Fruit fly (Drosophila melanogaster) whole organism, embryonic: ENCODE results near the gene CG13033.

Source experiments
- Atf-2 ChIP-seq: fragments of 200-800 bp; sonication (Bioruptor generic); optimal IDR thresholded peaks from 2 replicates; lab custom pipeline; 2016; ENCODE audit warnings: missing biosample characterization, missing genetic modification characterization
- BEAF-32 ChIP-seq: fragments of 200-800 bp; sonication (Bioruptor generic); optimal IDR thresholded peaks from 3 replicates; lab custom pipeline; 2017; ENCODE audit warnings: missing biosample characterization, missing genetic modification characterization, mild to moderate bottlenecking, moderate library complexity, missing genetic modification reagents
- Blimp-1 ChIP-seq: fragments of 200-800 bp; sonication (Bioruptor generic); optimal IDR thresholded peaks from 3 replicates; lab custom pipeline; 2018; ENCODE audit warnings: missing biosample characterization, missing genetic modification characterization, mild to moderate bottlenecking, moderate library complexity, missing genetic modification reagents
- BtbVII ChIP-seq: fragments of 200-800 bp; sonication (Bioruptor generic); optimal IDR thresholded peaks from 3 replicates; lab custom pipeline; 2017; ENCODE audit warnings: missing biosample characterization, mild to moderate bottlenecking, missing genetic modification characterization
- C15 ChIP-seq: fragments of 200-800 bp; sonication (Bioruptor generic); IDR thresholded peaks from 3 replicates; pipeline ENCODE4 v1.3.6; 2022; ENCODE audit warnings: missing biosample characterization, missing genetic modification characterization
- CG1024 ChIP-seq: fragments of 200-800 bp; sonication (Bioruptor generic); IDR thresholded peaks from 2 replicates; pipeline ENCODE4 v1.3.6; 2022; ENCODE audit warnings: missing biosample characterization, missing genetic modification characterization
- CG10321 ChIP-seq: fragments of 200-800 bp; sonication (Bioruptor generic); IDR thresholded peaks from 2 replicates; pipeline ENCODE4 v1.3.6; 2022; ENCODE audit warnings: missing biosample characterization, missing genetic modification characterization
- CG12391 ChIP-seq: fragments of 200-800 bp; sonication (Bioruptor generic); optimal IDR thresholded peaks from 3 replicates; lab custom pipeline; 2018; ENCODE audit warnings: missing biosample characterization, mild to moderate bottlenecking, missing genetic modification characterization, moderate library complexity
- CG12659 ChIP-seq: fragments of 200-800 bp; sonication (Bioruptor generic); optimal IDR thresholded peaks from 3 replicates; lab custom pipeline; 2017; ENCODE audit warnings: mild to moderate bottlenecking, missing biosample characterization, missing genetic modification reagents, missing genetic modification characterization
- CG15011 ChIP-seq: fragments of 200-800 bp; sonication (Bioruptor generic); optimal IDR thresholded peaks from 3 replicates; lab custom pipeline; 2018; ENCODE audit warnings: missing biosample characterization, mild to moderate bottlenecking, missing genetic modification characterization
- CG17186 ChIP-seq: fragments of 200-800 bp; sonication (Bioruptor generic); optimal IDR thresholded peaks from 3 replicates; lab custom pipeline; 2017; ENCODE audit warnings: missing biosample characterization, missing genetic modification reagents, missing genetic modification characterization
- CG17568 ChIP-seq: fragments of 200-800 bp; sonication (Bioruptor generic); optimal IDR thresholded peaks from 2 replicates; lab custom pipeline; 2018; ENCODE audit warnings: missing biosample characterization, mild to moderate bottlenecking, missing genetic modification characterization, moderate library complexity
- CG17612 ChIP-seq: fragments of 200-800 bp; sonication (Bioruptor generic); IDR thresholded peaks from 2 replicates; pipeline ENCODE4 v1.3.6; 2022; ENCODE audit warnings: missing biosample characterization, missing genetic modification characterization
- CG17829 ChIP-seq: fragments of 200-800 bp; optimal IDR thresholded peaks from 2 replicates; lab custom pipeline; 2019; ENCODE audit warnings: missing biosample characterization, mild to moderate bottlenecking, missing genetic modification characterization, moderate library complexity
- CG18262 ChIP-seq: fragments of 200-800 bp; optimal IDR thresholded peaks from 3 replicates; lab custom pipeline; 2019; ENCODE audit warnings: missing biosample characterization, mild to moderate bottlenecking, missing genetic modification characterization, moderate library complexity
- CG18476 ChIP-seq: fragments of 200-800 bp; sonication (Bioruptor generic); optimal IDR thresholded peaks from 2 replicates; lab custom pipeline; 2016; ENCODE audit warnings: missing biosample characterization, mild to moderate bottlenecking, missing genetic modification characterization
- CG31388 ChIP-seq: fragments of 200-800 bp; sonication (Bioruptor generic); optimal IDR thresholded peaks from 2 replicates; lab custom pipeline; 2016; ENCODE audit warnings: missing biosample characterization, missing genetic modification characterization
- CG31441 ChIP-seq: fragments of 200-800 bp; sonication (Bioruptor generic); IDR thresholded peaks from 2 replicates; pipeline ENCODE4 v1.3.6; 2022; ENCODE audit warnings: missing biosample characterization, missing genetic modification characterization
- CG3838 ChIP-seq: fragments of 200-800 bp; sonication (Bioruptor generic); optimal IDR thresholded peaks from 3 replicates; lab custom pipeline; 2016; ENCODE audit warnings: missing biosample characterization, missing genetic modification characterization
- CG43689 ChIP-seq: fragments of 200-800 bp; sonication (Bioruptor generic); IDR thresholded peaks from 2 replicates; pipeline ENCODE4 v1.3.6; 2022; ENCODE audit warnings: missing biosample characterization, missing genetic modification characterization
- CG6654 ChIP-seq: fragments of 200-800 bp; sonication (Bioruptor generic); optimal IDR thresholded peaks from 2 replicates; lab custom pipeline; 2017; ENCODE audit warnings: missing biosample characterization, mild to moderate bottlenecking, missing genetic modification characterization
- CG8359 ChIP-seq: fragments of 200-800 bp; sonication (Bioruptor generic); optimal IDR thresholded peaks from 2 replicates; lab custom pipeline; 2017; ENCODE audit warnings: missing biosample characterization, mild to moderate bottlenecking, missing genetic modification characterization, borderline replicate concordance
- CG8478 ChIP-seq: fragments of >200 bp; optimal IDR thresholded peaks from 2 replicates; lab custom pipeline; 2018
- CTCF ChIP-seq: fragments of 200-800 bp; sonication (Bioruptor generic); optimal IDR thresholded peaks from 2 replicates; lab custom pipeline; 2017; ENCODE audit warnings: missing biosample characterization, mild to moderate bottlenecking, missing genetic modification characterization, moderate library complexity
- Ets97D ChIP-seq: fragments of 200-800 bp; sonication (Bioruptor generic); optimal IDR thresholded peaks from 3 replicates; lab custom pipeline; 2016; ENCODE audit warnings: missing biosample characterization, missing genetic modification characterization
- HHEX ChIP-seq: fragments of 200-800 bp; sonication (Bioruptor generic); optimal IDR thresholded peaks from 3 replicates; lab custom pipeline; 2017; ENCODE audit warnings: missing biosample characterization, mild to moderate bottlenecking, missing genetic modification characterization, missing genetic modification reagents
- Lim3 ChIP-seq: fragments of 200-800 bp; sonication (Bioruptor generic); IDR thresholded peaks from 2 replicates; pipeline ENCODE4 v1.3.6; 2022; ENCODE audit warnings: missing biosample characterization, missing genetic modification characterization
- NK7.1 ChIP-seq: fragments of 200-800 bp; sonication (Bioruptor generic); optimal IDR thresholded peaks from 3 replicates; lab custom pipeline; 2016; ENCODE audit warnings: missing biosample characterization, missing genetic modification characterization
- Sry-δ ChIP-seq: fragments of 200-800 bp; sonication (Bioruptor generic); optimal IDR thresholded peaks from 2 replicates; lab custom pipeline; 2016; ENCODE audit warnings: missing biosample characterization, missing genetic modification characterization
- Ssrp ChIP-seq: fragments of 200-800 bp; sonication (Bioruptor generic); optimal IDR thresholded peaks from 2 replicates; lab custom pipeline; 2018; ENCODE audit warnings: missing biosample characterization, mild to moderate bottlenecking, missing genetic modification characterization, moderate library complexity
- YL-1 ChIP-seq: fragments of 200-800 bp; sonication (Bioruptor generic); optimal IDR thresholded peaks from 3 replicates; lab custom pipeline; 2017; ENCODE audit warnings: missing biosample characterization, mild to moderate bottlenecking, missing genetic modification characterization
- bigmax ChIP-seq: fragments of 200-800 bp; sonication (Bioruptor generic); optimal IDR thresholded peaks from 2 replicates; lab custom pipeline; 2018; ENCODE audit warnings: missing biosample characterization, mild to moderate bottlenecking, missing genetic modification characterization
- cg ChIP-seq: fragments of 200-800 bp; sonication (Bioruptor generic); optimal IDR thresholded peaks from 3 replicates; lab custom pipeline; 2019; ENCODE audit warnings: missing biosample characterization, mild to moderate bottlenecking, missing genetic modification characterization, moderate library complexity
- chm ChIP-seq: fragments of 200-800 bp; sonication (Bioruptor generic); IDR thresholded peaks from 2 replicates; pipeline ENCODE4 v1.3.6; 2022; ENCODE audit warnings: missing biosample characterization, missing genetic modification characterization
- dm ChIP-seq: fragments of 200-800 bp; sonication (Bioruptor generic); optimal IDR thresholded peaks from 3 replicates; lab custom pipeline; 2016; ENCODE audit warnings: missing biosample characterization, missing genetic modification characterization
- eyg ChIP-seq: fragments of 200-800 bp; sonication (Bioruptor generic); optimal IDR thresholded peaks from 3 replicates; lab custom pipeline; 2016; ENCODE audit warnings: missing biosample characterization, missing genetic modification characterization
- gsb-n ChIP-seq: fragments of 200-800 bp; sonication (Bioruptor generic); optimal IDR thresholded peaks from 3 replicates; lab custom pipeline; 2018; ENCODE audit warnings: missing biosample characterization, mild to moderate bottlenecking, missing genetic modification characterization
- insv ChIP-seq, 2 experiments: fragments of 200-800 bp; sonication (Bioruptor generic); optimal IDR thresholded peaks; 3 replicates each; lab custom pipeline; 2016 to 2018; ENCODE audit warnings: missing biosample characterization in 2 of 2, missing genetic modification characterization in 2 of 2
- ken ChIP-seq: fragments of 200-800 bp; sonication (Bioruptor generic); IDR thresholded peaks from 3 replicates; pipeline ENCODE4 v1.3.6; 2022; ENCODE audit warnings: missing biosample characterization, missing genetic modification characterization
- klu ChIP-seq: fragments of 200-800 bp; sonication (Bioruptor generic); IDR thresholded peaks from 2 replicates; pipeline ENCODE4 v1.3.6; 2022; ENCODE audit warnings: missing biosample characterization, missing genetic modification characterization
- lab ChIP-seq: fragments of 200-800 bp; sonication (Bioruptor generic); optimal IDR thresholded peaks from 3 replicates; lab custom pipeline; 2017; ENCODE audit warnings: missing biosample characterization, missing genetic modification characterization, mild to moderate bottlenecking, moderate library complexity, missing genetic modification reagents
- nom ChIP-seq: fragments of 200-800 bp; sonication (Bioruptor generic); optimal IDR thresholded peaks from 2 replicates; lab custom pipeline; 2017; ENCODE audit warnings: missing biosample characterization, missing genetic modification characterization, mild to moderate bottlenecking, moderate library complexity, missing genetic modification reagents
- pzg ChIP-seq: fragments of 200-800 bp; sonication (Bioruptor generic); optimal IDR thresholded peaks from 3 replicates; lab custom pipeline; 2018; ENCODE audit warnings: missing biosample characterization, mild to moderate bottlenecking, missing genetic modification characterization, moderate library complexity
- sc ChIP-seq, 3 experiments: fragments of >200 bp in 2 of 3; fragments of 200-800 bp in 1 of 3; sonication (Bioruptor generic) in 1 of 3; optimal IDR thresholded peaks; 2 replicates in 2 of 3; 3 replicates in 1 of 3; lab custom pipeline; 2017; ENCODE audit warnings: mild to moderate bottlenecking in 1 of 3, missing biosample characterization in 1 of 3, missing genetic modification characterization in 1 of 3, missing genetic modification reagents in 1 of 3
- sens ChIP-seq: fragments of 200-800 bp; sonication (Bioruptor generic); peaks from one replicate; lab custom pipeline; 2016; ENCODE audit warnings: missing biosample characterization, missing genetic modification characterization
- slbo ChIP-seq: fragments of 200-800 bp; sonication (Bioruptor generic); IDR thresholded peaks from 2 replicates; pipeline ENCODE4 v1.3.6; 2022; ENCODE audit warnings: missing biosample characterization, missing genetic modification characterization
- ssp ChIP-seq: fragments of 200-800 bp; sonication (Bioruptor generic); IDR thresholded peaks from 2 replicates; pipeline ENCODE4 v1.3.6; 2022; ENCODE audit warnings: missing biosample characterization, missing genetic modification characterization
- stc ChIP-seq: fragments of 200-800 bp; sonication (Bioruptor generic); IDR thresholded peaks from 2 replicates; pipeline ENCODE4 v1.3.6; 2022; ENCODE audit warnings: missing biosample characterization, missing genetic modification characterization
- sug ChIP-seq: fragments of 200-800 bp; optimal IDR thresholded peaks from 2 replicates; lab custom pipeline; 2019; ENCODE audit warnings: missing biosample characterization, mild to moderate bottlenecking, missing genetic modification characterization, moderate library complexity
- zen ChIP-seq: fragments of 200-800 bp; sonication (Bioruptor generic); optimal IDR thresholded peaks from 3 replicates; lab custom pipeline; 2018; ENCODE audit warnings: missing biosample characterization, mild to moderate bottlenecking, missing genetic modification characterization, moderate library complexity

Gene CG13033

DNA sequence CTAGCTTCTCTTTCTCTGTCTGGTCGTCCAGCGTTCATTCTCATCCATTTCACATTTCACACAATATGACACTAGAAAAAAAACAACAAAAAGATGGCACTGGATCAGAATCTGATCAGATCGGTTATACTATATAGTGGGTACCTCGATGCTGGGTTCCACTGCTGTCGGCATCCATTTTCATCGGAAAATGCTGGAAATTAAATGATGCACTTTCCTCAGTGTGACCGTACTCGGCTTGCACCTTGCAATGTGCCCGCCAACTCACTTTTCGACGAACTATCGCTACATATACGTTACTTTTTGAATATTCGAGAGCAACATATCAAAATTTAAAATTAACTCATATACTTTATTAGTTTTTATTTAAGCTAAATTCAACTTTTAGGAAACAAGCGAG is 45.4 kb upstream of the CG13033 start, which contains the start of gene tra (continued):
- peak; percentile 75 for TF ChIP-seq BEAF-32
- no peak for TF ChIP-seq bigmax (GFP tag; lab: Kevin White, UChicago)
- peak; percentile 36 for TF ChIP-seq nom (GFP tag; lab: Kevin White, UChicago)
- TF ChIP-seq C15 (GFP tag; lab: Robert Waterston, UW), result no peak
- no peak for TF ChIP-seq ssp (GFP tag; lab: Robert Waterston, UW)
- no peak for TF ChIP-seq CG12391 (tag; lab: Kevin White, UChicago)
- peak; percentile 12 for TF ChIP-seq CTCF (GFP tag; lab: Kevin White, UChicago)
- peak; percentile 67 for TF ChIP-seq Sry-δ
- no peak for TF ChIP-seq CG43689
- peak; percentile 33 for TF ChIP-seq Ets97D (GFP tag; lab: Kevin White, UChicago)
- no peak for TF ChIP-seq Lim3 (GFP tag; lab: Robert Waterston, UW)
- peak; percentile 58 for TF ChIP-seq pzg (GFP tag; lab: Kevin White, UChicago)
- TF ChIP-seq CG17829 (tag; lab: Kevin White, UChicago), result peak; percentile 26
- TF ChIP-seq CG8359 (GFP tag; lab: Kevin White, UChicago), result no peak
- no peak for TF ChIP-seq Blimp-1 (GFP tag; lab: Kevin White, UChicago)
- TF ChIP-seq CG10321 (GFP tag; lab: Robert Waterston, UW), result no peak
- peak; percentile 72 for TF ChIP-seq sens
- no peak for TF ChIP-seq CG17568
- no peak for TF ChIP-seq BtbVII
- no peak for TF ChIP-seq CG1024 (GFP tag; lab: Robert Waterston, UW)
- TF ChIP-seq zen (tag; lab: Kevin White, UChicago), result peak; percentile 27
- TF ChIP-seq CG3838 (GFP tag; lab: Kevin White, UChicago), result no peak
- no peak for TF ChIP-seq gsb-n (tag; lab: Kevin White, UChicago)
- TF ChIP-seq CG6654 (GFP tag; lab: Kevin White, UChicago), result no peak
- no peak for TF ChIP-seq Atf-2 (GFP tag; lab: Kevin White, UChicago)
- TF ChIP-seq CG31388 (GFP tag; lab: Kevin White, UChicago), result no peak

DNA sequence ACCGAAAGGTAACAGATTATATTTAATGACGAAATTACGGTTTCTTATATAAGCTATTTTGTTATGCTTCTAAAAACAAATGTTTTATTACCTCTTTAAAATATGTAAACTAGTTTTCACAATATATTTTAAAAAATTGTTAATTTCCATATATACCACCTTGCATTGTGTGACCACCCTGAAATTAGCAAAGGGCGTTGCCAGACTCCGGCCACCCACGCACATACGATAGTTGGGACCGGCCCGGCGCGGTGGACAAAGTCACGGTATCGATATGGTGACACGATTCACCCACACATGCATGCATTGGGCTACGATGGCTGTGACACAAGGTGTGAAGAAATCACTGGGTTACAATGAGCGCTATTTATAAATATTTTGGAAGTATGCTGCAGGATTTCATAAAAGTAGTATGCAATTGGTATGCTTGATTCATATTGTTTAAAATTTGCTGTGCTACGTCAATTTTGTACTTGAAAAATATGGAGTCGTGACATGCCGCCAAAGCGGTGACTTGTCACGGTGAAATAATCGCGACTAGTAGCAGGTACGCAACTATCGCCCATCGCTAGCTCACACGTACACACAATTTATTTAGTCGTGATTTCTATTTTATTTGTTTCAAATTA is 42.7 kb upstream of the CG13033 start:
- TF ChIP-seq CG18476, result peak; percentile 53
- TF ChIP-seq dm (GFP tag; lab: Kevin White, UChicago), result peak; percentile 82
- TF ChIP-seq CG17186 (GFP tag; lab: Kevin White, UChicago), result peak; percentile 89
- TF ChIP-seq stc (GFP tag; lab: Robert Waterston, UW), result peak; percentile 69; the same call in 1 of the 2 replicates
- no peak for TF ChIP-seq NK7.1 (GFP tag; lab: Kevin White, UChicago)
- no peak for TF ChIP-seq sc (optimal IDR thresholded peaks at IDR 0.05; lab: Kevin White, UChicago)
- TF ChIP-seq sc (GFP tag; optimal IDR thresholded peaks at IDR 0.05; lab: Kevin White, UChicago), result peak; percentile 11
- peak; percentile 89 for TF ChIP-seq cg (GFP tag; lab: Kevin White, UChicago)
- TF ChIP-seq insv (GFP tag; optimal IDR thresholded peaks at IDR 0.05; lab: Kevin White, UChicago), result peak in 1 of 2 experiments; percentile 6
- peak; percentile 93 for TF ChIP-seq YL-1 (GFP tag; lab: Kevin White, UChicago)
- TF ChIP-seq Ssrp, result peak; percentile 27
- TF ChIP-seq CG18262, result peak; percentile 62
- peak; percentile 99 for TF ChIP-seq CG31441 (GFP tag; lab: Robert Waterston, UW)
- peak; percentile 100 for TF ChIP-seq klu (GFP tag; lab: Robert Waterston, UW)
- no peak for TF ChIP-seq lab (GFP tag; lab: Kevin White, UChicago)
- peak; percentile 81 for TF ChIP-seq slbo (GFP tag; lab: Robert Waterston, UW)
- peak; percentile 61 for TF ChIP-seq eyg (GFP tag; lab: Kevin White, UChicago)
- no peak for TF ChIP-seq CG15011 (GFP tag; lab: Kevin White, UChicago)
- TF ChIP-seq Blimp-1 (GFP tag; lab: Kevin White, UChicago), result no peak
- TF ChIP-seq CG17612 (GFP tag; lab: Robert Waterston, UW), result no peak
- peak; percentile 93 for TF ChIP-seq CG8478 (lab: Kevin White, UChicago)
- no peak for TF ChIP-seq ken (GFP tag; lab: Robert Waterston, UW)
- peak; percentile 53; the same call in 1 of the 2 replicates for TF ChIP-seq chm
- TF ChIP-seq CG12659 (GFP tag; lab: Kevin White, UChicago), result peak; percentile 84
- TF ChIP-seq HHEX (GFP tag; lab: Kevin White, UChicago), result peak; percentile 36
- TF ChIP-seq sug (tag; lab: Kevin White, UChicago), result peak; percentile 84
